Worm (Caenorhabditis elegans) whole organism, L4 larva: Measurements from ENCODE around the gene cec-2.

ENCODE experiments used
- jun-1 ChIP-seq: fragments of 150-350 bp; optimal IDR thresholded peaks from 2 replicates; lab custom pipeline; 2014; ENCODE audit warnings: missing biosample characterization, missing genetic modification reagents, missing genetic modification characterization
- unc-39 ChIP-seq: sonication (generic microtip); optimal IDR thresholded peaks from 2 replicates; lab custom pipeline; 2017; ENCODE audit warnings: missing biosample characterization, missing genetic modification characterization

- TF ChIP-seq jun-1 (tag; lab: Kevin White, UChicago) (no peak), unc-39 (no peak)
These were observed 7.4 kb upstream of the cec-2 start, which contains the start of gene C50A2.7 for ce11 chrIV:1163126-1163525.
